Worm (Caenorhabditis elegans) whole organism, young adult: ENCODE data around the gene ddn-3.

Experiments used
- ama-1 ChIP-seq, 3 experiments: fragments of 150-350 bp in 1 of 3; sonication (generic microtip) in 2 of 3; optimal IDR thresholded peaks; 2 replicates each; lab custom pipeline; 2014 to 2018; ENCODE audit warnings: missing biosample characterization in 2 of 3, missing genetic modification characterization in 2 of 3, missing genetic modification reagents in 2 of 3
- athp-1 ChIP-seq: sonication (generic microtip); optimal IDR thresholded peaks from 2 replicates; lab custom pipeline; 2017; ENCODE audit warnings: mild to moderate bottlenecking, missing genetic modification characterization, missing compliant biosample characterization
- ceh-58 ChIP-seq: fragments of 200-800 bp; sonication (Bioruptor generic); IDR thresholded peaks from 2 replicates; pipeline ENCODE4 v1.3.6; 2022; ENCODE audit warnings: missing genetic modification characterization, missing compliant biosample characterization
- him-1 ChIP-seq: sonication (generic microtip); optimal IDR thresholded peaks from 2 replicates; lab custom pipeline; 2016; ENCODE audit warnings: missing genotype, missing genetic modification reagents, missing genetic modification characterization, missing compliant biosample characterization
- lin-26 ChIP-seq: fragments of 200-800 bp; sonication (Bioruptor generic); IDR thresholded peaks from 2 replicates; pipeline ENCODE4 v1.3.6; 2022; ENCODE audit warnings: missing genetic modification reagents, missing genetic modification characterization, missing compliant biosample characterization
- lin-35 ChIP-seq, 3 experiments: fragments of 150-350 bp in 2 of 3; sonication (generic microtip) in 1 of 3; optimal IDR thresholded peaks; 2 replicates each; lab custom pipeline; 2014 to 2018; ENCODE audit warnings: missing biosample characterization in 3 of 3, missing genetic modification characterization in 3 of 3, missing genetic modification reagents in 3 of 3
- sea-2 ChIP-seq: fragments of 200-800 bp; sonication (Bioruptor generic); IDR thresholded peaks from 2 replicates; pipeline ENCODE4 v1.3.6; 2022; ENCODE audit warnings: missing genetic modification characterization, missing compliant biosample characterization
- ztf-22 ChIP-seq: fragments of 200-800 bp; sonication (Bioruptor generic); optimal IDR thresholded peaks from 2 replicates; lab custom pipeline; 2018; ENCODE audit warnings: mild to moderate bottlenecking, missing genetic modification characterization, moderate library complexity, missing compliant biosample characterization

DNA sequence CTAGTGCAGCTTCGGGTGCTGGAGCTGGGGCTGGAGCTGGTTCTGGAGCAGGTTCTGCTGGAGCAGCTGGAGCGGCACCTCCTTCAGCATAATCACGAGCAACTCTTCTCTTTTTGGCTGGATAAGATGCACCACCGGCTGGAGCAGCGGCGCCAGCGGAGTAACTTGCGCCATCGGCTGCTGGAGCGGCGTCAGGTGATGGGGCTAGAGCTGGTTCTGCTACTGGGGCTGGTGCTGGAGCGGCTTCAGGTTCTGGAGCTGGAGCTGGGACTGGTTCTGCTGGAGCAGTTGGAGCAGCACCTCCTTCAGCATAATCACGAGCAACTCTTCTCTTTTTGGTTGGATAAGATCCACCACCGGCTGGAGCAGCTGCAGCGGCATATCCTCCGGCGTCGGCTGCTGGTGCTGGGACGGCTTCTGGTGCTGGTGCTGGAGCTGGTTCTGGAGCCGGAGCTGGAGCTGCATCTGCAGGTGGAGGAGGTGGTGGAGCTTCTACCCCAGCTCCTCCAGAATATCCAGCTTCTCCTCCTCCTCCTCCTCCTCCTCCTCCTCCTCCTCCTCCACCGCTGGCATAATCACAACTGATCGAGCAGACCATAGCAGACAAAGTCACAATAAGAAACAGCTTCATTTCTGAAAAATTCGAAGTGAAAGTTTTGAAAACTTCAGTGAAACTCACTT lies 8.2 kb upstream of the ddn-3 start, which contains the start of gene F47B8.13:
- no peak for TF ChIP-seq ztf-22 (GFP tag; lab: Kevin White, UChicago)
- no peak for TF ChIP-seq him-1 (tag; lab: Kevin White, UChicago)
- TF ChIP-seq ama-1 (optimal IDR thresholded peaks at IDR 0.05; lab: Kevin White, UChicago), result no peak
- no peak for TF ChIP-seq ama-1 (GFP tag; optimal IDR thresholded peaks at IDR 0.05; lab: Kevin White, UChicago)
- TF ChIP-seq lin-35 (GFP tag; optimal IDR thresholded peaks at IDR 0.05; lab: Kevin White, UChicago), result no peak
- no peak for TF ChIP-seq sea-2 (GFP tag; lab: Robert Waterston, UW)
- TF ChIP-seq athp-1 (tag; lab: Kevin White, UChicago), result no peak
- TF ChIP-seq ceh-58 (GFP tag; lab: Robert Waterston, UW), result no peak
- TF ChIP-seq lin-26 (GFP tag; lab: Robert Waterston, UW), result no peak
